Worm (Caenorhabditis elegans) whole organism, young adult: ENCODE results near the gene ama-1.
A peak's percentile ranks its signal among the peaks of the same experiment; 100 is the strongest.

Experiments
- B0261.1 ChIP-seq: sonication (generic microtip); optimal IDR thresholded peaks from 2 replicates; lab custom pipeline; 2016; ENCODE audit warnings: mild to moderate bottlenecking, missing genetic modification characterization, moderate library complexity, missing compliant biosample characterization
- F10E7.11 ChIP-seq: sonication (generic microtip); optimal IDR thresholded peaks from 2 replicates; lab custom pipeline; 2017; ENCODE audit warnings: mild to moderate bottlenecking, missing genetic modification characterization, moderate library complexity, missing compliant biosample characterization
- F22D6.2 ChIP-seq: sonication (generic microtip); optimal IDR thresholded peaks from 2 replicates; lab custom pipeline; 2016; ENCODE audit warnings: mild to moderate bottlenecking, missing genetic modification characterization, missing compliant biosample characterization
- F39B2.1 ChIP-seq: fragments of 200-800 bp; sonication (Bioruptor generic); IDR thresholded peaks from 2 replicates; pipeline ENCODE4 v1.3.6; 2022; ENCODE audit warnings: missing genetic modification reagents, missing genetic modification characterization, missing compliant biosample characterization
- K12H6.12 ChIP-seq: fragments of 200-800 bp; sonication (Bioruptor generic); optimal IDR thresholded peaks from 2 replicates; lab custom pipeline; 2018; ENCODE audit warnings: mild to moderate bottlenecking, missing genetic modification characterization, missing compliant biosample characterization
- Y53F4B.3 ChIP-seq: fragments of 200-800 bp; sonication (Bioruptor generic); IDR thresholded peaks from 2 replicates; pipeline ENCODE4 v1.3.6; 2022; ENCODE audit warnings: missing genetic modification reagents, missing genetic modification characterization, missing compliant biosample characterization
- Y53G8AR.9 ChIP-seq: fragments of 200-800 bp; sonication (Bioruptor generic); conservative IDR thresholded peaks from 2 replicates; pipeline ENCODE4 v1.3.6; 2022; ENCODE audit warnings: missing genetic modification reagents, missing genetic modification characterization, missing compliant biosample characterization
- Y56A3A.18 ChIP-seq: fragments of 200-800 bp; sonication (Bioruptor generic); IDR thresholded peaks from 2 replicates; pipeline ENCODE4 v1.3.6; 2022; ENCODE audit warnings: missing genetic modification reagents, missing genetic modification characterization, missing compliant biosample characterization
- ZK185.1 ChIP-seq: sonication (generic microtip); optimal IDR thresholded peaks from 2 replicates; lab custom pipeline; 2016; ENCODE audit warnings: mild to moderate bottlenecking, missing genetic modification characterization, missing compliant biosample characterization; ENCODE audit not compliant: poor library complexity, severe bottlenecking
- atf-7 ChIP-seq: sonication (generic microtip); optimal IDR thresholded peaks from 2 replicates; lab custom pipeline; 2017; ENCODE audit warnings: mild to moderate bottlenecking, missing genetic modification characterization, missing compliant biosample characterization
- attf-3 ChIP-seq: fragments of 200-800 bp; sonication (Bioruptor generic); conservative IDR thresholded peaks from 2 replicates; pipeline ENCODE4 v1.3.6; 2022; ENCODE audit warnings: missing genetic modification reagents, missing genetic modification characterization, missing compliant biosample characterization
- attf-6 ChIP-seq: fragments of 200-800 bp; sonication (Bioruptor generic); IDR thresholded peaks from 2 replicates; pipeline ENCODE4 v1.3.6; 2022; ENCODE audit warnings: missing genetic modification reagents, missing genetic modification characterization, missing compliant biosample characterization
- bed-1 ChIP-seq: fragments of 200-800 bp; sonication (Bioruptor generic); IDR thresholded peaks from 2 replicates; pipeline ENCODE4 v1.3.6; 2022; ENCODE audit warnings: missing genetic modification reagents, missing genetic modification characterization, missing compliant biosample characterization
- ceh-100 ChIP-seq: fragments of 200-800 bp; sonication (Bioruptor generic); IDR thresholded peaks from 2 replicates; pipeline ENCODE4 v1.3.6; 2022; ENCODE audit warnings: missing genetic modification reagents, missing genetic modification characterization, missing compliant biosample characterization
- ceh-91 ChIP-seq: fragments of 200-800 bp; sonication (Bioruptor generic); IDR thresholded peaks from 2 replicates; pipeline ENCODE4 v1.3.6; 2022; ENCODE audit warnings: missing genetic modification reagents, missing genetic modification characterization, missing compliant biosample characterization
- dox-1 ChIP-seq: fragments of 200-800 bp; sonication (Bioruptor generic); IDR thresholded peaks from 2 replicates; pipeline ENCODE4 v1.3.6; 2022; ENCODE audit warnings: missing genetic modification reagents, missing genetic modification characterization, missing compliant biosample characterization
- egrh-3 ChIP-seq: fragments of 200-800 bp; sonication (Bioruptor generic); IDR thresholded peaks from 2 replicates; pipeline ENCODE4 v1.3.6; 2022; ENCODE audit warnings: missing genetic modification reagents, missing genetic modification characterization, missing compliant biosample characterization
- fkh-3 ChIP-seq: sonication (generic microtip); optimal IDR thresholded peaks from 2 replicates; lab custom pipeline; 2016; ENCODE audit warnings: mild to moderate bottlenecking, missing genetic modification characterization, missing compliant biosample characterization
- hmg-1.2 ChIP-seq: fragments of 200-800 bp; sonication (Bioruptor generic); IDR thresholded peaks from 2 replicates; pipeline ENCODE4 v1.3.6; 2022; ENCODE audit warnings: missing genetic modification reagents, missing genetic modification characterization, missing compliant biosample characterization
- hmg-20 ChIP-seq: fragments of 200-800 bp; sonication (Bioruptor generic); IDR thresholded peaks from 2 replicates; pipeline ENCODE4 v1.3.6; 2022; ENCODE audit warnings: missing genetic modification reagents, missing genetic modification characterization, missing compliant biosample characterization
- hrde-1 ChIP-seq: sonication (generic microtip); optimal IDR thresholded peaks from 2 replicates; lab custom pipeline; 2016; ENCODE audit warnings: missing genetic modification characterization, mild to moderate bottlenecking, missing compliant biosample characterization, moderate library complexity, missing genotype, missing genetic modification reagents, borderline replicate concordance
- let-526 ChIP-seq: fragments of 200-800 bp; sonication (Bioruptor generic); IDR thresholded peaks from 2 replicates; pipeline ENCODE4 v1.3.6; 2022; ENCODE audit warnings: missing genetic modification reagents, missing genetic modification characterization, missing compliant biosample characterization
- madf-8 ChIP-seq: fragments of 200-800 bp; sonication (Bioruptor generic); conservative IDR thresholded peaks from 2 replicates; pipeline ENCODE4 v1.3.6; 2022; ENCODE audit warnings: missing genetic modification reagents, missing genetic modification characterization, missing compliant biosample characterization
- mes-4 ChIP-seq: sonication (generic microtip); optimal IDR thresholded peaks from 2 replicates; lab custom pipeline; 2016; ENCODE audit warnings: missing genotype, missing genetic modification characterization, missing compliant biosample characterization
- nfya-1 ChIP-seq: sonication (generic microtip); optimal IDR thresholded peaks from 2 replicates; lab custom pipeline; 2017; ENCODE audit warnings: antibody characterized with exemption, missing compliant biosample characterization, missing genetic modification characterization, borderline replicate concordance; ENCODE audit not compliant: insufficient read depth
- nhr-120 ChIP-seq: fragments of 200-800 bp; sonication (Bioruptor generic); IDR thresholded peaks from 2 replicates; pipeline ENCODE4 v1.3.6; 2022; ENCODE audit warnings: missing genetic modification characterization, missing compliant biosample characterization
- nhr-27 ChIP-seq: fragments of 200-800 bp; sonication (Bioruptor generic); optimal IDR thresholded peaks from 2 replicates; lab custom pipeline; 2018; ENCODE audit warnings: mild to moderate bottlenecking, missing genetic modification characterization, moderate library complexity, missing compliant biosample characterization
- pha-4 ChIP-seq: fragments of 150-350 bp; sonication (generic microtip); optimal IDR thresholded peaks from 2 replicates; lab custom pipeline; 2014; ENCODE audit warnings: missing biosample characterization, missing genetic modification reagents, missing genetic modification characterization
- rpc-1 ChIP-seq, 2 experiments: fragments of 150-350 bp in 1 of 2; sonication (generic microtip) in 1 of 2; optimal IDR thresholded peaks; 2 replicates each; lab custom pipeline; 2014 to 2018; ENCODE audit warnings: missing biosample characterization in 1 of 2, missing genetic modification characterization in 1 of 2, missing genetic modification reagents in 1 of 2, missing genotype in 1 of 2
- sea-2 ChIP-seq: fragments of 200-800 bp; sonication (Bioruptor generic); IDR thresholded peaks from 2 replicates; pipeline ENCODE4 v1.3.6; 2022; ENCODE audit warnings: missing genetic modification characterization, missing compliant biosample characterization
- snpc-1.1 ChIP-seq: sonication (generic microtip); optimal IDR thresholded peaks from 2 replicates; lab custom pipeline; 2017; ENCODE audit warnings: missing genetic modification characterization, mild to moderate bottlenecking, missing compliant biosample characterization, antibody characterized with exemption, moderate library complexity, missing genotype, missing genetic modification reagents; ENCODE audit not compliant: insufficient read depth
- snpc-4 ChIP-seq, 5 experiments: fragments of 150-350 bp in 1 of 5; sonication (generic microtip) in 4 of 5; optimal IDR thresholded peaks; 2 replicates each; lab custom pipeline; 2014 to 2018; ENCODE audit warnings: missing genetic modification characterization in 5 of 5, missing biosample characterization in 3 of 5, antibody characterized with exemption in 2 of 5, mild to moderate bottlenecking in 2 of 5, missing compliant biosample characterization in 2 of 5, missing genotype in 2 of 5, moderate library complexity in 2 of 5, missing genetic modification reagents in 1 of 5
- sptf-2 ChIP-seq: fragments of 200-800 bp; sonication (Bioruptor generic); optimal IDR thresholded peaks from 2 replicates; lab custom pipeline; 2018; ENCODE audit warnings: mild to moderate bottlenecking, missing genetic modification characterization, missing compliant biosample characterization
- tlf-1 ChIP-seq: fragments of 200-800 bp; sonication (Bioruptor generic); optimal IDR thresholded peaks from 2 replicates; lab custom pipeline; 2018; ENCODE audit warnings: mild to moderate bottlenecking, missing genetic modification characterization, missing compliant biosample characterization
- unc-130 ChIP-seq: sonication (generic microtip); optimal IDR thresholded peaks from 2 replicates; lab custom pipeline; 2016; ENCODE audit warnings: missing genetic modification reagents, missing genetic modification characterization, missing compliant biosample characterization
- xnd-1 ChIP-seq: sonication (generic microtip); optimal IDR thresholded peaks from 2 replicates; lab custom pipeline; 2016; ENCODE audit warnings: missing genotype, missing genetic modification reagents, missing genetic modification characterization, missing compliant biosample characterization
- zfh-2 ChIP-seq: fragments of 200-800 bp; sonication (Bioruptor generic); conservative IDR thresholded peaks from 2 replicates; pipeline ENCODE4 v1.3.6; 2022; ENCODE audit warnings: missing genetic modification reagents, missing genetic modification characterization, missing compliant biosample characterization
- ztf-26 ChIP-seq: sonication (generic microtip); optimal IDR thresholded peaks from 2 replicates; lab custom pipeline; 2017; ENCODE audit warnings: missing genetic modification characterization, missing compliant biosample characterization
- ztf-28 ChIP-seq: fragments of 200-800 bp; sonication (Bioruptor generic); IDR thresholded peaks from 2 replicates; pipeline ENCODE4 v1.3.6; 2022; ENCODE audit warnings: missing genetic modification reagents, missing genetic modification characterization, missing compliant biosample characterization

ama-1 gene

ce11 chrIV:4264649-4265048 is 16.8 kb downstream of the ama-1 start:
- TF ChIP-seq attf-3 (0 out of 2 replicates have a peak, but pooled peaks have one; percentile 1), unc-130 (GFP tag; lab: Kevin White, UChicago) (no peak), Y53G8AR.9 (GFP tag; lab: Robert Waterston, UW) (no peak), nhr-27 (no peak), rpc-1 (optimal IDR thresholded peaks at IDR 0.05; lab: Kevin White, UChicago) (no peak), rpc-1 (tag; optimal IDR thresholded peaks at IDR 0.05; lab: Kevin White, UChicago) (no peak), mes-4 (tag; lab: Kevin White, UChicago) (no peak), zfh-2 (peak; percentile 96), F39B2.1 (no peak), egrh-3 (GFP tag; lab: Robert Waterston, UW) (peak; percentile 97), pha-4 (tag; lab: Kevin White, UChicago) (no peak), ceh-91 (GFP tag; lab: Robert Waterston, UW) (no peak)

ce11 chrIV:4265224-4265623 is 17.4 kb downstream of the ama-1 start, which contains the start of gene F36A4.5:
F36A4.5 (plus strand) TSS chrIV:4265524.
- TF ChIP-seq ztf-28 (GFP tag; lab: Robert Waterston, UW), result no peak
- no peak for TF ChIP-seq bed-1
- no peak for TF ChIP-seq Y56A3A.18 (GFP tag; lab: Robert Waterston, UW)
- TF ChIP-seq madf-8 (GFP tag; lab: Robert Waterston, UW), result no peak
- no peak for TF ChIP-seq F10E7.11 (tag; lab: Kevin White, UChicago)
- no peak for TF ChIP-seq K12H6.12 (tag; lab: Kevin White, UChicago)
- TF ChIP-seq ceh-91 (GFP tag; lab: Robert Waterston, UW), result no peak
- TF ChIP-seq F22D6.2 (tag; lab: Kevin White, UChicago), result no peak
- TF ChIP-seq nhr-120 (GFP tag; lab: Robert Waterston, UW), result no peak
- TF ChIP-seq B0261.1, result no peak
- TF ChIP-seq xnd-1 (tag; lab: Kevin White, UChicago), result no peak
- no peak for TF ChIP-seq tlf-1
- no peak for TF ChIP-seq attf-3
- no peak for TF ChIP-seq unc-130 (GFP tag; lab: Kevin White, UChicago)
- no peak for TF ChIP-seq fkh-3 (tag; lab: Kevin White, UChicago)
- no peak for TF ChIP-seq hrde-1 (tag; lab: Kevin White, UChicago)
- no peak for TF ChIP-seq dox-1 (GFP tag; lab: Robert Waterston, UW)

DNA sequence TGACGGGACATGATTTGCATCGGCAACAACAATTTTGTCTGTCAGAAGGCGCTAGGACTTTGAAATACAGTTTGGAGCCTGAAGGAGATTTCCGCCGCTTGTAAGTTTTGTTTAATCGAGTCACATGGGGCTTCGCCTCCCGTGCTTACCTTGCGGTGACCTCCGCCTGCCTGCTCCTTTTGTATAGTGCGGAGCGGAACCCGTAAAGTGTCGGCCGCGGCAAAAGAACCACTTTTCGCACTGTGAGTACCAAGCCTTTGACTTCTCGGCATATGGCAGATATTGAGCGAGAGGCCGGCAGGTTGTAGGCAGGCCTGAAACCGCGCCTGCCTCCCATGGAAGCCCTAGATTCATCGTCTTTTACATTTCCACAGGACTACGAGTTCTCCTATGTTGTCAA is 18.1 kb downstream of the ama-1 start:
- TF ChIP-seq sea-2 (GFP tag; lab: Robert Waterston, UW), result no peak
- no peak for TF ChIP-seq nfya-1
- TF ChIP-seq snpc-4 (GFP tag; optimal IDR thresholded peaks at IDR 0.05; lab: Kevin White, UChicago), result peak; percentile 33
- TF ChIP-seq snpc-4 (tag; optimal IDR thresholded peaks at IDR 0.05; lab: Kevin White, UChicago), result peak in 2 of 4 experiments; percentile 8 to 83
- TF ChIP-seq ztf-26, result no peak
- TF ChIP-seq snpc-1.1 (tag; lab: Kevin White, UChicago), result peak; percentile 41
- peak; percentile 64 for TF ChIP-seq zfh-2
- TF ChIP-seq let-526 (GFP tag; lab: Robert Waterston, UW), result no peak
- TF ChIP-seq hmg-1.2 (GFP tag; lab: Robert Waterston, UW), result peak; percentile 43; the same call in 1 of the 2 replicates

- TF ChIP-seq let-526 (GFP tag; lab: Robert Waterston, UW) (no peak), Y53F4B.3 (GFP tag; lab: Robert Waterston, UW) (no peak), atf-7 (tag; lab: Kevin White, UChicago) (no peak), sptf-2 (GFP tag; lab: Kevin White, UChicago) (no peak), hmg-1.2 (GFP tag; lab: Robert Waterston, UW) (no peak), ceh-100 (GFP tag; lab: Robert Waterston, UW) (no peak), hmg-20 (no peak), ZK185.1 (tag; lab: Kevin White, UChicago) (no peak), attf-6 (GFP tag; lab: Robert Waterston, UW) (no peak)
Observed at ce11 chrIV:4267320-4267719, 19.4 kb downstream of the ama-1 start, which contains the start of gene F36A4.4. F36A4.4 (plus strand) TSS chrIV:4267620.
